Fruit fly (Drosophila melanogaster) whole organism, embryonic: ENCODE data around the gene BthD.

Experiments used
- CG2116 ChIP-seq: fragments of 200-800 bp; sonication (Bioruptor generic); optimal IDR thresholded peaks from 3 replicates; lab custom pipeline; 2018; ENCODE audit warnings: missing biosample characterization, mild to moderate bottlenecking, missing genetic modification characterization
- CG9817 ChIP-seq: fragments of 200-800 bp; sonication (Bioruptor generic); optimal IDR thresholded peaks from 2 replicates; lab custom pipeline; 2018; ENCODE audit warnings: missing biosample characterization, mild to moderate bottlenecking, missing genetic modification characterization, moderate library complexity
- Dek ChIP-seq: fragments of 200-800 bp; sonication (Bioruptor generic); optimal IDR thresholded peaks from 3 replicates; lab custom pipeline; 2019; ENCODE audit warnings: missing biosample characterization, mild to moderate bottlenecking, missing genetic modification characterization, moderate library complexity
- HmgZ ChIP-seq: fragments of 200-800 bp; sonication (Bioruptor generic); optimal IDR thresholded peaks from 2 replicates; lab custom pipeline; 2018; ENCODE audit warnings: missing biosample characterization, mild to moderate bottlenecking, missing genetic modification characterization
- Myb ChIP-seq: fragments of 200-800 bp; sonication (Bioruptor generic); optimal IDR thresholded peaks from 2 replicates; lab custom pipeline; 2016; ENCODE audit warnings: missing biosample characterization, missing genetic modification characterization
- Spps ChIP-seq: fragments of 200-800 bp; sonication (Bioruptor generic); optimal IDR thresholded peaks from 2 replicates; lab custom pipeline; 2018; ENCODE audit warnings: missing biosample characterization, mild to moderate bottlenecking, missing genetic modification characterization
- croc ChIP-seq: fragments of 200-800 bp; sonication (Bioruptor generic); conservative IDR thresholded peaks from 3 replicates; pipeline ENCODE4 v1.3.6; 2022; ENCODE audit warnings: missing biosample characterization, missing genetic modification characterization
- insv ChIP-seq, 2 experiments: fragments of 200-800 bp; sonication (Bioruptor generic); optimal IDR thresholded peaks; 3 replicates each; lab custom pipeline; 2016 to 2018; ENCODE audit warnings: missing biosample characterization in 2 of 2, missing genetic modification characterization in 2 of 2
- schlank ChIP-seq: fragments of 200-800 bp; sonication (Bioruptor generic); optimal IDR thresholded peaks from 2 replicates; lab custom pipeline; 2018; ENCODE audit warnings: missing biosample characterization, mild to moderate bottlenecking, missing genetic modification characterization
- tio ChIP-seq: fragments of 200-800 bp; sonication (Bioruptor generic); optimal IDR thresholded peaks from 2 replicates; lab custom pipeline; 2017; ENCODE audit warnings: missing biosample characterization, missing genetic modification characterization, inconsistent platforms

DNA sequence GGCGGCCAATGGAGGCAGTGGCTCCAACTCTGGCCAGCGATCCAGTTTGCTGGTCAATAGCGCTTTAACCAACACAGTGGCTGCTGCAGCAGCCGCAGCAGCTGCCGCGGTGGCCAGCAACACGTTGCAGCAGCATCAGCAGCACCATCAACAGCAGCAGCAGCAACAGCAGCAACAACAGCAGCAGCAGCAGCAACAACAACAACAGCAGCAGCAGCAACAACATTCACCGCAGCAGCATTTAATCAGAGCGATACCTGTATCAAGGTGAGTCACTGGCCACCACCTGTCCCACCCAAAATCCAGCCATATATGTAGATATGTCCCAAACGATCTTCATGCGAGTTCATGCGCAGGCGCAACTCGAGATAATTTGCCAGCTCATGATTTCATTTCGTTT is 37.9 kb downstream of the BthD start:
- TF ChIP-seq CG2116 (no peak), CG9817 (tag; lab: Kevin White, UChicago) (no peak), tio (GFP tag; lab: Kevin White, UChicago) (no peak), Spps (tag; lab: Kevin White, UChicago) (no peak), HmgZ (tag; lab: Kevin White, UChicago) (no peak), croc (GFP tag; lab: Robert Waterston, UW) (no peak), Myb (GFP tag; lab: Kevin White, UChicago) (no peak), insv (GFP tag; optimal IDR thresholded peaks at IDR 0.05; lab: Kevin White, UChicago) (no peak), Dek (tag; lab: Kevin White, UChicago) (no peak), schlank (tag; lab: Kevin White, UChicago) (no peak)
